Fruit fly (Drosophila melanogaster): Measurements from ENCODE around the gene CG4911.

CG4911 gene

DNA sequence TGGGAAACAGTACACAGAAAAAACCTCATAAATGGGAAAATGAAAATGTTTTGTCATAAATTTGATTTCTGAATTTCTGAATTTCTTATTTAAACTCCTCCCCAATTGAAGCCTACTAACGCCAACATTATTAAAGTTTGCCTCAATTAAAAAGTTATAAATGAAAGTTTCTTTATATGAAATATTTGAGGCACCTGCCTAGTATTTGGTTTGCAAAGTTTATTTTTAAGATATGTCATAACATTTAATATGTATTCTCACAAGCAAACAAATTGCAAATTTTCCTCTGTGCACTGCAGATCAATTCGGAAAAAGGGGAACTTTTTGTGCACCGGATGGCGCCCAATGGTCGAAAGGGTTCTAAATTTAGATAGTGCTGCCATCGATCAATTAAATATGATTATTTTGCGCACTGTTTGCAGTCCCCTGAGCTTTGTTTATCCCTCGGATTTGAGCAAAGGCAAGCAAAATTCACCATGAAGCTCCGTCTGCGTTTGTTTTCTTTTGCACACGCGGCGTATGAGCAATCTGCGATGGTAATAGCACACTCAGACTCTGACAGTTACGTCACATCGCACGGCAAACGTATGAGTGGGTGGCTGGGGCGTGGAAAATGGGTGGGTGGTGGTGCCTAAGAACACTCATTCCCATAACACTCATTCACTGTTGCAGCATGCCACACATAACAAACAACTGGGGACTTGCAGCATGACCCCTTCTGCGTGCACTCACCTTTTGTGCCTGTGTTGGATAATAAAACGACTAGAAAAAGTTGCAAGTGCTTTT lies 7.4 kb downstream of the CG4911 start (continued):
- TF ChIP-seq CG6813 (GFP tag; optimal IDR thresholded peaks at IDR 0.05) (no peak), h (optimal IDR thresholded peaks at IDR 0.05) (no peak), CG14667 (GFP tag; IDR thresholded peaks at IDR 0.05) (no peak), CG12659 (GFP tag; optimal IDR thresholded peaks at IDR 0.05) (peak; percentile 0), Hey (tag; optimal IDR thresholded peaks at IDR 0.05) (no peak), wdn (GFP tag; IDR thresholded peaks at IDR 0.05) (no peak), dan (GFP tag; IDR thresholded peaks at IDR 0.05) (no peak), trh (GFP tag; optimal IDR thresholded peaks at IDR 0.05) (no peak), Bdp1 (GFP tag; optimal IDR thresholded peaks at IDR 0.05) (no peak), tin (GFP tag; optimal IDR thresholded peaks at IDR 0.05) (no peak), sc (optimal IDR thresholded peaks at IDR 0.05) (no peak), sc (GFP tag; optimal IDR thresholded peaks at IDR 0.05) (no peak), sr (GFP tag; IDR thresholded peaks at IDR 0.05) (peak; percentile 76), CG7963 (GFP tag; IDR thresholded peaks at IDR 0.05; ENCODE audit: partially characterized antibody) (no peak), nom (GFP tag; optimal IDR thresholded peaks at IDR 0.05) (no peak), mam (GFP tag; optimal IDR thresholded peaks at IDR 0.05) (peak; percentile 12), NK7.1 (GFP tag; optimal IDR thresholded peaks at IDR 0.05) (no peak), Usf (GFP tag; optimal IDR thresholded peaks at IDR 0.05) (no peak), HmgZ (tag; optimal IDR thresholded peaks at IDR 0.05) (no peak), Dip2 (GFP tag; IDR thresholded peaks at IDR 0.05) (no peak), CG4617 (GFP tag; optimal IDR thresholded peaks at IDR 0.05; ENCODE audit: borderline replicate concordance) (no peak), Pdp1 (GFP tag; optimal IDR thresholded peaks at IDR 0.05) (peak in 1 of 2 experiments; percentile 71), CG34376 (GFP tag; optimal IDR thresholded peaks at IDR 0.05) (no peak), C15 (GFP tag; IDR thresholded peaks at IDR 0.05) (peak; percentile 4; the same call in 1 of the 3 replicates), CG6175 (GFP tag; IDR thresholded peaks at IDR 0.05) (no peak; the same call in 2 of the 3 replicates), Ptx1 (GFP tag; IDR thresholded peaks at IDR 0.05) (0 out of 2 replicates have a peak, but pooled peaks have one; percentile 6), Meics (GFP tag; optimal IDR thresholded peaks at IDR 0.05) (peak; percentile 2), CG6683 (GFP tag; optimal IDR thresholded peaks at IDR 0.05) (no peak), jigr1 (GFP tag; IDR thresholded peaks at IDR 0.05) (no peak), CG11696 (GFP tag; IDR thresholded peaks at IDR 0.05) (no peak), CG12391 (tag; optimal IDR thresholded peaks at IDR 0.05) (peak; percentile 26), Sox102F (GFP tag; optimal IDR thresholded peaks at IDR 0.05) (peak; percentile 25), CG12942 (GFP tag; optimal IDR thresholded peaks at IDR 0.05) (no peak), corto (GFP tag; optimal IDR thresholded peaks at IDR 0.05) (no peak), zfh2 (GFP tag; optimal IDR thresholded peaks at IDR 0.05) (peak; percentile 12), kay (GFP tag; optimal IDR thresholded peaks at IDR 0.05) (no peak), CG8281 (tag; optimal IDR thresholded peaks at IDR 0.05) (no peak), sens (GFP tag) (peak; percentile 77), shn (GFP tag; optimal IDR thresholded peaks at IDR 0.05) (no peak), pros (GFP tag; optimal IDR thresholded peaks at IDR 0.05) (no peak), NC2α (GFP tag; optimal IDR thresholded peaks at IDR 0.05) (no peak), dmrt99B (tag; optimal IDR thresholded peaks at IDR 0.05) (no peak), CG2678 (tag; optimal IDR thresholded peaks at IDR 0.05) (peak; percentile 37), dm (GFP tag; optimal IDR thresholded peaks at IDR 0.05) (no peak), lilli (GFP tag; optimal IDR thresholded peaks at IDR 0.05) (peak; percentile 25), Trl (optimal IDR thresholded peaks at IDR 0.05) (no peak), Trl (GFP tag; optimal IDR thresholded peaks at IDR 0.05) (no peak), CG11560 (tag; IDR thresholded peaks at IDR 0.05) (no peak), CG15601 (tag; optimal IDR thresholded peaks at IDR 0.05) (no peak), CG8765 (GFP tag; IDR thresholded peaks at IDR 0.05) (no peak)
